Fruit fly (Drosophila melanogaster) whole organism, embryonic: ENCODE data around the gene CG6441.

Experiments used
- ATbp ChIP-seq: fragments of 200-800 bp; sonication (Bioruptor generic); optimal IDR thresholded peaks from 2 replicates; lab custom pipeline; 2017; ENCODE audit warnings: missing biosample characterization, mild to moderate bottlenecking, missing genetic modification characterization, missing genetic modification reagents
- Antp ChIP-seq: fragments of 200-800 bp; sonication (Bioruptor generic); optimal IDR thresholded peaks from 3 replicates; lab custom pipeline; 2016; ENCODE audit warnings: missing biosample characterization, missing genetic modification characterization
- Asciz ChIP-seq: fragments of 200-800 bp; sonication (Bioruptor generic); optimal IDR thresholded peaks from 2 replicates; lab custom pipeline; 2017; ENCODE audit warnings: missing biosample characterization, mild to moderate bottlenecking, missing genetic modification characterization, missing genetic modification reagents
- CG12769 ChIP-seq: fragments of 200-800 bp; sonication (Bioruptor generic); optimal IDR thresholded peaks from 2 replicates; lab custom pipeline; 2019; ENCODE audit warnings: missing biosample characterization, mild to moderate bottlenecking, missing genetic modification characterization, moderate library complexity
- CG12942 ChIP-seq: fragments of 200-800 bp; sonication (Bioruptor generic); optimal IDR thresholded peaks from 3 replicates; lab custom pipeline; 2016; ENCODE audit warnings: missing biosample characterization, missing genetic modification characterization
- CG14710 ChIP-seq: fragments of 200-800 bp; sonication (Bioruptor generic); optimal IDR thresholded peaks from 3 replicates; lab custom pipeline; 2019; ENCODE audit warnings: missing biosample characterization, mild to moderate bottlenecking, missing genetic modification characterization, moderate library complexity
- CG16779 ChIP-seq: fragments of 200-800 bp; sonication (Bioruptor generic); IDR thresholded peaks from 2 replicates; pipeline ENCODE4 v1.3.6; 2022; ENCODE audit warnings: missing biosample characterization, missing genetic modification characterization
- CG17328 ChIP-seq: fragments of 200-800 bp; sonication (Bioruptor generic); IDR thresholded peaks from 2 replicates; pipeline ENCODE4 v1.3.6; 2022; ENCODE audit warnings: missing biosample characterization, missing genetic modification characterization
- CG17568 ChIP-seq: fragments of 200-800 bp; sonication (Bioruptor generic); optimal IDR thresholded peaks from 2 replicates; lab custom pipeline; 2018; ENCODE audit warnings: missing biosample characterization, mild to moderate bottlenecking, missing genetic modification characterization, moderate library complexity
- CG18476 ChIP-seq: fragments of 200-800 bp; sonication (Bioruptor generic); optimal IDR thresholded peaks from 2 replicates; lab custom pipeline; 2016; ENCODE audit warnings: missing biosample characterization, mild to moderate bottlenecking, missing genetic modification characterization
- CG2116 ChIP-seq: fragments of 200-800 bp; sonication (Bioruptor generic); optimal IDR thresholded peaks from 3 replicates; lab custom pipeline; 2018; ENCODE audit warnings: missing biosample characterization, mild to moderate bottlenecking, missing genetic modification characterization
- CG30403 ChIP-seq: fragments of 200-800 bp; sonication (Bioruptor generic); optimal IDR thresholded peaks from 3 replicates; lab custom pipeline; 2016; ENCODE audit warnings: missing biosample characterization, missing genetic modification characterization
- CG31224 ChIP-seq: fragments of 200-800 bp; sonication (Bioruptor generic); IDR thresholded peaks from 2 replicates; pipeline ENCODE4 v1.3.6; 2022; ENCODE audit warnings: missing biosample characterization, missing genetic modification characterization
- CG3281 ChIP-seq: fragments of 200-800 bp; sonication (Bioruptor generic); optimal IDR thresholded peaks from 3 replicates; lab custom pipeline; 2017; ENCODE audit warnings: missing biosample characterization, mild to moderate bottlenecking, missing genetic modification characterization
- CG42726 ChIP-seq: fragments of 200-800 bp; sonication (Bioruptor generic); IDR thresholded peaks from 2 replicates; pipeline ENCODE4 v1.3.6; 2022; ENCODE audit warnings: missing biosample characterization, missing genetic modification characterization; ENCODE audit not compliant: partially characterized antibody
- CG4328 ChIP-seq: fragments of 200-800 bp; sonication (Bioruptor generic); optimal IDR thresholded peaks from 3 replicates; lab custom pipeline; 2017; ENCODE audit warnings: missing biosample characterization, missing genetic modification reagents, missing genetic modification characterization
- CG6254 ChIP-seq: fragments of 200-800 bp; sonication (Bioruptor generic); optimal IDR thresholded peaks from 3 replicates; lab custom pipeline; 2017; ENCODE audit warnings: mild to moderate bottlenecking, missing biosample characterization, missing genetic modification reagents, missing genetic modification characterization
- CG8290 ChIP-seq, 3 experiments: fragments of 200-800 bp; sonication (Bioruptor generic); optimal IDR thresholded peaks; 2 replicates each; lab custom pipeline; 2016 to 2019; ENCODE audit warnings: missing biosample characterization in 3 of 3, missing genetic modification characterization in 3 of 3, mild to moderate bottlenecking in 2 of 3, moderate library complexity in 1 of 3
- CG9437 ChIP-seq: fragments of 200-800 bp; sonication (Bioruptor generic); optimal IDR thresholded peaks from 2 replicates; lab custom pipeline; 2018; ENCODE audit warnings: missing biosample characterization, mild to moderate bottlenecking, missing genetic modification characterization
- CG9797 ChIP-seq: fragments of 200-800 bp; sonication (Bioruptor generic); optimal IDR thresholded peaks from 3 replicates; lab custom pipeline; 2018; ENCODE audit warnings: missing biosample characterization, mild to moderate bottlenecking, missing genetic modification characterization
- CG9932 ChIP-seq: fragments of 200-800 bp; sonication (Bioruptor generic); IDR thresholded peaks from 2 replicates; pipeline ENCODE4 v1.3.6; 2022; ENCODE audit warnings: missing biosample characterization, missing genetic modification characterization
- Deaf1 ChIP-seq: fragments of 200-800 bp; optimal IDR thresholded peaks from 3 replicates; lab custom pipeline; 2019; ENCODE audit warnings: missing biosample characterization, mild to moderate bottlenecking, missing genetic modification characterization, moderate library complexity
- Hr78 ChIP-seq, 2 experiments: fragments of 200-800 bp in 1 of 2; fragments of >200 bp in 1 of 2; sonication (Bioruptor generic) in 1 of 2; optimal IDR thresholded peaks; 2 replicates each; lab custom pipeline; 2017 to 2019; ENCODE audit warnings: missing biosample characterization in 2 of 2, missing genetic modification characterization in 2 of 2, mild to moderate bottlenecking in 1 of 2, moderate library complexity in 1 of 2
- Mad ChIP-seq: fragments of 200-800 bp; sonication (Bioruptor generic); optimal IDR thresholded peaks from 2 replicates; lab custom pipeline; 2016; ENCODE audit warnings: missing biosample characterization, missing genetic modification characterization
- Oli ChIP-seq: fragments of 200-800 bp; sonication (Bioruptor generic); optimal IDR thresholded peaks from 2 replicates; lab custom pipeline; 2018; ENCODE audit warnings: missing biosample characterization, mild to moderate bottlenecking, missing genetic modification characterization, moderate library complexity
- Rfx ChIP-seq: fragments of 200-800 bp; sonication (Bioruptor generic); IDR thresholded peaks from 2 replicates; pipeline ENCODE4 v1.3.6; 2022; ENCODE audit warnings: missing biosample characterization, missing genetic modification characterization
- Trl ChIP-seq, 3 experiments: fragments of >200 bp in 2 of 3; fragments of 200-800 bp in 1 of 3; sonication (Bioruptor generic) in 1 of 3; optimal IDR thresholded peaks; 2 replicates in 1 of 3; 3 replicates in 2 of 3; lab custom pipeline; 2016 to 2017; ENCODE audit warnings: missing biosample characterization in 1 of 3, missing genetic modification characterization in 1 of 3
- abd-A ChIP-seq: fragments of 200-800 bp; sonication (Bioruptor generic); optimal IDR thresholded peaks from 3 replicates; lab custom pipeline; 2019; ENCODE audit warnings: missing biosample characterization, mild to moderate bottlenecking, missing genetic modification characterization, moderate library complexity
- ac ChIP-seq: fragments of 200-800 bp; sonication (Bioruptor generic); optimal IDR thresholded peaks from 3 replicates; lab custom pipeline; 2017; ENCODE audit warnings: missing biosample characterization, mild to moderate bottlenecking, missing genetic modification characterization
- aop ChIP-seq: fragments of 200-800 bp; sonication (Bioruptor generic); IDR thresholded peaks from 2 replicates; pipeline ENCODE4 v1.3.6; 2022; ENCODE audit warnings: missing biosample characterization, missing genetic modification characterization
- bsh ChIP-seq, 2 experiments: fragments of 200-800 bp; sonication (Bioruptor generic); optimal IDR thresholded peaks; 2 replicates each; lab custom pipeline; 2017 to 2018; ENCODE audit warnings: mild to moderate bottlenecking in 2 of 2, missing biosample characterization in 2 of 2, missing genetic modification characterization in 2 of 2, moderate library complexity in 1 of 2
- dysf ChIP-seq: fragments of 200-800 bp; sonication (Bioruptor generic); IDR thresholded peaks from 3 replicates; pipeline ENCODE4 v1.3.6; 2022; ENCODE audit warnings: missing biosample characterization, missing genetic modification characterization
- esg ChIP-seq: fragments of 200-800 bp; sonication (Bioruptor generic); conservative IDR thresholded peaks from 2 replicates; pipeline ENCODE4 v1.3.6; 2022; ENCODE audit warnings: missing biosample characterization, missing genetic modification characterization
- eve ChIP-seq, 2 experiments: fragments of >200 bp; optimal IDR thresholded peaks; 2 replicates each; lab custom pipeline; 2017; ENCODE audit warnings: missing biosample characterization in 2 of 2, missing genetic modification characterization in 2 of 2
- gsb ChIP-seq: fragments of 200-800 bp; sonication (Bioruptor generic); IDR thresholded peaks from 2 replicates; pipeline ENCODE4 v1.3.6; 2022; ENCODE audit warnings: missing biosample characterization, missing genetic modification characterization
- gsb-n ChIP-seq: fragments of 200-800 bp; sonication (Bioruptor generic); optimal IDR thresholded peaks from 3 replicates; lab custom pipeline; 2018; ENCODE audit warnings: missing biosample characterization, mild to moderate bottlenecking, missing genetic modification characterization
- insv ChIP-seq, 2 experiments: fragments of 200-800 bp; sonication (Bioruptor generic); optimal IDR thresholded peaks; 3 replicates each; lab custom pipeline; 2016 to 2018; ENCODE audit warnings: missing biosample characterization in 2 of 2, missing genetic modification characterization in 2 of 2
- jigr1 ChIP-seq: fragments of 200-800 bp; sonication (Bioruptor generic); IDR thresholded peaks from 3 replicates; pipeline ENCODE4 v1.3.6; 2022; ENCODE audit warnings: missing biosample characterization, missing genetic modification characterization
- lola ChIP-seq, 3 experiments: fragments of >200 bp in 2 of 3; fragments of 200-800 bp in 1 of 3; sonication (Bioruptor generic) in 1 of 3; optimal IDR thresholded peaks; 2 replicates each; lab custom pipeline; 2017 to 2019; ENCODE audit warnings: missing biosample characterization in 3 of 3, missing genetic modification characterization in 3 of 3, mild to moderate bottlenecking in 1 of 3, moderate library complexity in 1 of 3
- pfk ChIP-seq: fragments of 200-800 bp; sonication (Bioruptor generic); optimal IDR thresholded peaks from 2 replicates; lab custom pipeline; 2018; ENCODE audit warnings: missing biosample characterization, mild to moderate bottlenecking, missing genetic modification characterization, moderate library complexity
- slp2 ChIP-seq: fragments of 200-800 bp; sonication (Bioruptor generic); optimal IDR thresholded peaks from 2 replicates; lab custom pipeline; 2016; ENCODE audit warnings: missing biosample characterization, missing genetic modification characterization
- so ChIP-seq: fragments of 200-800 bp; sonication (Bioruptor generic); IDR thresholded peaks from 3 replicates; pipeline ENCODE4 v1.3.6; 2022; ENCODE audit warnings: missing biosample characterization, missing genetic modification characterization
- sob ChIP-seq: fragments of 200-800 bp; sonication (Bioruptor generic); IDR thresholded peaks from 2 replicates; pipeline ENCODE4 v1.3.6; 2022; ENCODE audit warnings: missing biosample characterization, missing genetic modification characterization
- sqz ChIP-seq: fragments of 200-800 bp; sonication (Bioruptor generic); optimal IDR thresholded peaks from 3 replicates; lab custom pipeline; 2018; ENCODE audit warnings: missing biosample characterization, mild to moderate bottlenecking, missing genetic modification characterization
- stc ChIP-seq: fragments of 200-800 bp; sonication (Bioruptor generic); IDR thresholded peaks from 2 replicates; pipeline ENCODE4 v1.3.6; 2022; ENCODE audit warnings: missing biosample characterization, missing genetic modification characterization
- sug ChIP-seq: fragments of 200-800 bp; optimal IDR thresholded peaks from 2 replicates; lab custom pipeline; 2019; ENCODE audit warnings: missing biosample characterization, mild to moderate bottlenecking, missing genetic modification characterization, moderate library complexity
- tap ChIP-seq: fragments of 200-800 bp; optimal IDR thresholded peaks from 3 replicates; lab custom pipeline; 2019; ENCODE audit warnings: missing biosample characterization, mild to moderate bottlenecking, missing genetic modification characterization, moderate library complexity
- toy ChIP-seq: fragments of 200-800 bp; sonication (Bioruptor generic); IDR thresholded peaks from 2 replicates; pipeline ENCODE4 v1.3.6; 2022; ENCODE audit warnings: missing biosample characterization, missing genetic modification characterization
- zen2 ChIP-seq: fragments of 200-800 bp; sonication (Bioruptor generic); IDR thresholded peaks from 3 replicates; pipeline ENCODE4 v1.3.6; 2022; ENCODE audit warnings: missing biosample characterization, missing genetic modification characterization; ENCODE audit not compliant: partially characterized antibody

Gene CG6441

dm6 chr2L:7518896-7519295, 44.4 kb downstream of the CG6441 start (continued):
- TF ChIP-seq CG30403 (GFP tag; lab: Kevin White, UChicago) (no peak), stc (GFP tag; lab: Robert Waterston, UW) (no peak), eve (GFP tag; optimal IDR thresholded peaks at IDR 0.05; lab: Kevin White, UChicago) (peak in 1 of 2 experiments; percentile 55), Deaf1 (tag; lab: Kevin White, UChicago) (no peak), dysf (GFP tag; lab: Robert Waterston, UW) (no peak; the same call in 2 of the 3 replicates), abd-A (no peak), CG6254 (GFP tag; lab: Kevin White, UChicago) (peak; percentile 24), so (0 out of 3 replicates have a peak, but pooled peaks have one; percentile 64), bsh (GFP tag; optimal IDR thresholded peaks at IDR 0.05; lab: Kevin White, UChicago) (peak in 1 of 2 experiments; percentile 59), CG17328 (GFP tag; lab: Robert Waterston, UW) (0 out of 2 replicates have a peak, but pooled peaks have one; percentile 9), CG12942 (GFP tag; lab: Kevin White, UChicago) (no peak), CG9797 (no peak), Trl (optimal IDR thresholded peaks at IDR 0.05; lab: Kevin White, UChicago) (no peak), Trl (GFP tag; optimal IDR thresholded peaks at IDR 0.05; lab: Kevin White, UChicago) (no peak), sug (peak; percentile 38), CG18476 (GFP tag; lab: Kevin White, UChicago) (no peak), zen2 (GFP tag; lab: Robert Waterston, UW) (no peak), ac (GFP tag; lab: Kevin White, UChicago) (no peak), CG2116 (peak; percentile 16), CG4328 (peak; percentile 44), CG42726 (GFP tag; lab: Robert Waterston, UW) (no peak), Rfx (GFP tag; lab: Robert Waterston, UW) (no peak), Oli (tag; lab: Kevin White, UChicago) (peak; percentile 4), CG17568 (GFP tag; lab: Kevin White, UChicago) (peak; percentile 62), Hr78 (GFP tag; optimal IDR thresholded peaks at IDR 0.05; lab: Kevin White, UChicago) (peak in 1 of 2 experiments; percentile 23), Mad (no peak), CG9437 (GFP tag; lab: Kevin White, UChicago) (no peak), toy (GFP tag; lab: Robert Waterston, UW) (no peak), Antp (GFP tag; lab: Kevin White, UChicago) (no peak), ATbp (GFP tag; lab: Kevin White, UChicago) (peak; percentile 67), CG8290 (GFP tag; optimal IDR thresholded peaks at IDR 0.05; lab: Kevin White, UChicago) (no peak), CG8290 (tag; optimal IDR thresholded peaks at IDR 0.05; lab: Kevin White, UChicago) (peak; percentile 26 to 57), esg (GFP tag; lab: Robert Waterston, UW) (no peak), gsb (GFP tag; lab: Robert Waterston, UW) (peak; percentile 50; the same call in 1 of the 2 replicates), CG3281 (GFP tag; lab: Kevin White, UChicago) (peak; percentile 37), insv (GFP tag; optimal IDR thresholded peaks at IDR 0.05; lab: Kevin White, UChicago) (no peak), Asciz (GFP tag; lab: Kevin White, UChicago) (peak; percentile 69), slp2 (GFP tag; lab: Kevin White, UChicago) (no peak), CG9932 (no peak), CG16779 (GFP tag; lab: Robert Waterston, UW) (no peak), CG14710 (peak; percentile 37), gsb-n (tag; lab: Kevin White, UChicago) (peak; percentile 31), sqz (GFP tag; lab: Kevin White, UChicago) (peak; percentile 1), pfk (GFP tag; lab: Kevin White, UChicago) (peak; percentile 12), tap (tag; lab: Kevin White, UChicago) (peak; percentile 11), CG31224 (GFP tag; lab: Robert Waterston, UW) (no peak), lola (GFP tag; optimal IDR thresholded peaks at IDR 0.05; lab: Kevin White, UChicago) (peak in 1 of 3 experiments; percentile 47), aop (GFP tag; lab: Robert Waterston, UW) (no peak), CG12769 (peak; percentile 65), jigr1 (no peak), sob (GFP tag; lab: Robert Waterston, UW) (0 out of 2 replicates have a peak, but pooled peaks have one; percentile 40)
